Worm (Caenorhabditis elegans): Measurements from ENCODE around the gene T05A7.12.

Gene T05A7.12

ce11 chrII:4672584-4673110, 9.6 kb upstream of the T05A7.12 start, which contains the start of the genes clec-140 and hmg-11:
Gene clec-140, plus strand, starts transcription at chrII:4673060.
Gene hmg-11, plus strand, starts transcription at chrII:4673085.
- no peak for TF ChIP-seq odd-2 (tag; optimal IDR thresholded peaks at IDR 0.05)
- TF ChIP-seq ceh-30 (tag; optimal IDR thresholded peaks at IDR 0.05) = no peak
- peak; percentile 39 for TF ChIP-seq ceh-48 (tag; optimal IDR thresholded peaks at IDR 0.05)
- TF ChIP-seq T23F11.4 (GFP tag; optimal IDR thresholded peaks at IDR 0.05) = no peak
- TF ChIP-seq C38D4.7 (GFP tag; optimal IDR thresholded peaks at IDR 0.05) = no peak
- no peak for TF ChIP-seq fkh-6 (tag; optimal IDR thresholded peaks at IDR 0.05)
- no peak for TF ChIP-seq pqm-1 (tag; optimal IDR thresholded peaks at IDR 0.05)
- TF ChIP-seq ceh-34 (tag; optimal IDR thresholded peaks at IDR 0.05) = no peak
- no peak for TF ChIP-seq gmeb-2 (tag; optimal IDR thresholded peaks at IDR 0.05)
- TF ChIP-seq ceh-45 (GFP tag; IDR thresholded peaks at IDR 0.05) = no peak
- no peak for TF ChIP-seq ttx-3 (tag; optimal IDR thresholded peaks at IDR 0.05)
- TF ChIP-seq hlh-8 (tag; optimal IDR thresholded peaks at IDR 0.05) = peak; percentile 52
- no peak for TF ChIP-seq pros-1 (tag; optimal IDR thresholded peaks at IDR 0.05)
- no peak for TF ChIP-seq ahr-1 (tag; optimal IDR thresholded peaks at IDR 0.05)
- TF ChIP-seq nfya-1 (tag; optimal IDR thresholded peaks at IDR 0.05) = peak; percentile 64
- no peak for TF ChIP-seq fkh-10 (GFP tag; optimal IDR thresholded peaks at IDR 0.05)
- no peak for TF ChIP-seq madf-2 (tag; optimal IDR thresholded peaks at IDR 0.05)
- peak; percentile 37 for TF ChIP-seq syd-9 (tag; optimal IDR thresholded peaks at IDR 0.05)
- TF ChIP-seq hlh-15 (tag; optimal IDR thresholded peaks at IDR 0.05) = no peak
- TF ChIP-seq unc-42 (tag; optimal IDR thresholded peaks at IDR 0.05) = peak; percentile 93
- TF ChIP-seq dmd-4 (tag; optimal IDR thresholded peaks at IDR 0.05; ENCODE audit: borderline replicate concordance) = no peak
- no peak for TF ChIP-seq nhr-232 (tag; optimal IDR thresholded peaks at IDR 0.05)
- TF ChIP-seq sdc-2 (tag; optimal IDR thresholded peaks at IDR 0.05) = no peak
- no peak for TF ChIP-seq ceh-9 (tag; optimal IDR thresholded peaks at IDR 0.05)
- no peak for TF ChIP-seq mec-3 (tag; optimal IDR thresholded peaks at IDR 0.05; ENCODE audit: borderline replicate concordance)
- TF ChIP-seq rnt-1 (tag; optimal IDR thresholded peaks at IDR 0.05) = peak; percentile 68
- TF ChIP-seq unc-86 (tag; optimal IDR thresholded peaks at IDR 0.05) = no peak
- peak; percentile 43 for TF ChIP-seq elt-2 (tag; optimal IDR thresholded peaks at IDR 0.05)
- TF ChIP-seq ref-2 (tag; optimal IDR thresholded peaks at IDR 0.05) = peak; percentile 57
- TF ChIP-seq K09A11.1 (tag; optimal IDR thresholded peaks at IDR 0.05; ENCODE audit: insufficient read depth) = no peak
- TF ChIP-seq ceh-24 (tag; optimal IDR thresholded peaks at IDR 0.05) = no peak
- TF ChIP-seq pax-1 (tag; optimal IDR thresholded peaks at IDR 0.05) = no peak
- TF ChIP-seq ceh-14 (tag; optimal IDR thresholded peaks at IDR 0.05) = peak; percentile 63
- peak; percentile 63 for TF ChIP-seq ceh-31 (tag; optimal IDR thresholded peaks at IDR 0.05)
- no peak for TF ChIP-seq tbx-7 (tag; optimal IDR thresholded peaks at IDR 0.05)
- no peak for TF ChIP-seq npax-4 (tag; optimal IDR thresholded peaks at IDR 0.05)
- TF ChIP-seq eyg-1 (tag; optimal IDR thresholded peaks at IDR 0.05) = peak; percentile 12
- peak; percentile 71 for TF ChIP-seq tbx-2 (tag; optimal IDR thresholded peaks at IDR 0.05)
- TF ChIP-seq nhr-11 (tag; optimal IDR thresholded peaks at IDR 0.05) = no peak
- no peak for TF ChIP-seq fax-1 (tag; optimal IDR thresholded peaks at IDR 0.05)
- TF ChIP-seq K02D7.2 (tag; optimal IDR thresholded peaks at IDR 0.05) = no peak
- no peak for TF ChIP-seq ceh-19 (GFP tag; optimal IDR thresholded peaks at IDR 0.05)
- TF ChIP-seq ztf-16 (tag; optimal IDR thresholded peaks at IDR 0.05) = no peak
- no peak for TF ChIP-seq unc-3 (GFP tag; conservative IDR thresholded peaks at IDR 0.05)
- no peak for TF ChIP-seq unc-3 (tag; optimal IDR thresholded peaks at IDR 0.05)
- no peak for TF ChIP-seq hlh-13 (GFP tag; optimal IDR thresholded peaks at IDR 0.05)
- no peak for TF ChIP-seq elt-4 (tag; optimal IDR thresholded peaks at IDR 0.05)
- TF ChIP-seq lim-6 (tag; optimal IDR thresholded peaks at IDR 0.05) = peak; percentile 31
- TF ChIP-seq sox-2 (GFP tag; IDR thresholded peaks at IDR 0.05) = peak; percentile 33; the same call in 1 of the 2 replicates
- no peak for TF ChIP-seq sox-4 (tag; optimal IDR thresholded peaks at IDR 0.05)
- TF ChIP-seq pha-2 (tag; optimal IDR thresholded peaks at IDR 0.05) = no peak
- TF ChIP-seq ceh-18 (tag; optimal IDR thresholded peaks at IDR 0.05) = peak; percentile 17
- TF ChIP-seq dve-1 (tag; optimal IDR thresholded peaks at IDR 0.05) = no peak
- no peak for TF ChIP-seq unc-55 (GFP tag; optimal IDR thresholded peaks at IDR 0.05)

Measured in whole organism, late embryonic.